Fruit fly (Drosophila melanogaster): ENCODE data around the gene PolI.

The PolI gene

dm6 chr3R:8243720-8244119 is 10.4 kb downstream of the PolI start, which contains the start of the genes CG9636, CG18749 and CG33722 (continued):
- TF ChIP-seq CG3281 (GFP tag; optimal IDR thresholded peaks at IDR 0.05) (peak; percentile 60), NFAT (GFP tag; IDR thresholded peaks at IDR 0.05) (no peak), CG14710 (tag; optimal IDR thresholded peaks at IDR 0.05) (peak; percentile 87), CG9797 (GFP tag; optimal IDR thresholded peaks at IDR 0.05) (peak; percentile 26), Hr51 (GFP tag; optimal IDR thresholded peaks at IDR 0.05) (peak; percentile 67 to 80), Lim3 (GFP tag; IDR thresholded peaks at IDR 0.05) (no peak), dimm (GFP tag; IDR thresholded peaks at IDR 0.05) (no peak), CG3995 (GFP tag; optimal IDR thresholded peaks at IDR 0.05) (peak; percentile 87), CG17186 (GFP tag; optimal IDR thresholded peaks at IDR 0.05) (peak; percentile 50), CG8944 (GFP tag; optimal IDR thresholded peaks at IDR 0.05) (no peak), gfzf (GFP tag; optimal IDR thresholded peaks at IDR 0.05) (no peak), maf-S (GFP tag; optimal IDR thresholded peaks at IDR 0.05) (no peak), Mad (GFP tag; optimal IDR thresholded peaks at IDR 0.05) (peak; percentile 59), CG8478 (optimal IDR thresholded peaks at IDR 0.05) (no peak), CG4730 (GFP tag; IDR thresholded peaks at IDR 0.05) (peak; percentile 56; the same call in 1 of the 2 replicates)

dm6 chr3R:8248138-8248537 is 14.8 kb downstream of the PolI start, which contains the start of gene CG15864:
Gene CG15864, plus strand, starts transcription at chr3R:8248438.
- no peak for TF ChIP-seq Atf6 (GFP tag; IDR thresholded peaks at IDR 0.05)
- TF ChIP-seq CG14860 (GFP tag; IDR thresholded peaks at IDR 0.05; ENCODE audit: partially characterized antibody): no peak
- TF ChIP-seq Mes4 (GFP tag; optimal IDR thresholded peaks at IDR 0.05): no peak
- TF ChIP-seq oc (tag; optimal IDR thresholded peaks at IDR 0.05): no peak
- TF ChIP-seq bowl (GFP tag; IDR thresholded peaks at IDR 0.05): no peak
- no peak for TF ChIP-seq gcm (GFP tag; optimal IDR thresholded peaks at IDR 0.05)
- no peak for TF ChIP-seq CG12659 (GFP tag; optimal IDR thresholded peaks at IDR 0.05)
- TF ChIP-seq CG7839 (tag; optimal IDR thresholded peaks at IDR 0.05): no peak
- no peak for TF ChIP-seq insv (GFP tag; optimal IDR thresholded peaks at IDR 0.05)

- TF ChIP-seq CG10959 (GFP tag; IDR thresholded peaks at IDR 0.05) (no peak), CG13287 (GFP tag; IDR thresholded peaks at IDR 0.05; ENCODE audit: partially characterized antibody) (0 out of 2 replicates have a peak, but pooled peaks have one; percentile 11), eve (GFP tag; optimal IDR thresholded peaks at IDR 0.05) (no peak), Trl (optimal IDR thresholded peaks at IDR 0.05) (peak in 1 of 2 experiments; percentile 20), Trl (GFP tag; optimal IDR thresholded peaks at IDR 0.05) (no peak), E2f1 (GFP tag; IDR thresholded peaks at IDR 0.05) (0 out of 2 replicates have a peak, but pooled peaks have one; percentile 23), vvl (GFP tag; IDR thresholded peaks at IDR 0.05) (0 out of 2 replicates have a peak, but pooled peaks have one; percentile 10), CG34422 (GFP tag; IDR thresholded peaks at IDR 0.05) (peak; percentile 18; the same call in 1 of the 3 replicates), Deaf1 (tag; optimal IDR thresholded peaks at IDR 0.05) (peak; percentile 95), chinmo (GFP tag; IDR thresholded peaks at IDR 0.05; ENCODE audit: partially characterized antibody) (0 out of 4 replicates have a peak, but pooled peaks have one; percentile 35), Meics (GFP tag; optimal IDR thresholded peaks at IDR 0.05) (no peak), bowl (GFP tag; IDR thresholded peaks at IDR 0.05) (peak; percentile 17; the same call in 1 of the 2 replicates), CG1529 (GFP tag; optimal IDR thresholded peaks at IDR 0.05) (peak; percentile 69), CG11504 (tag; optimal IDR thresholded peaks at IDR 0.05) (peak; percentile 59), sens (GFP tag) (peak; percentile 16), CG8290 (GFP tag; optimal IDR thresholded peaks at IDR 0.05) (no peak), CG8290 (tag; optimal IDR thresholded peaks at IDR 0.05) (peak in 1 of 2 experiments; percentile 15), Jarid2 (GFP tag; optimal IDR thresholded peaks at IDR 0.05) (peak; percentile 65), HLH4C (GFP tag; IDR thresholded peaks at IDR 0.05; ENCODE audit: partially characterized antibody) (no peak)
Observed at dm6 chr3R:8250166-8250733, 16.9 kb downstream of the PolI start, which contains the start of gene mtg. Gene mtg, plus strand, starts transcription at chr3R:8250497.
